Fruit fly (Drosophila melanogaster): ENCODE results near the gene nwk.

nwk gene

dm6 chr3L:9113582-9114282, 23.9 kb upstream of the nwk start:
- TF ChIP-seq Mnt (GFP tag; optimal IDR thresholded peaks at IDR 0.05), result peak; percentile 2
- no peak for TF ChIP-seq bab1 (GFP tag; optimal IDR thresholded peaks at IDR 0.05)
- no peak for TF ChIP-seq Clk (GFP tag; optimal IDR thresholded peaks at IDR 0.05)

dm6 chr3L:9114404-9114803, 23.3 kb upstream of the nwk start:
- TF ChIP-seq CG5204 (GFP tag; optimal IDR thresholded peaks at IDR 0.05), result no peak
- no peak for TF ChIP-seq Crg-1 (GFP tag; optimal IDR thresholded peaks at IDR 0.05)
- no peak for TF ChIP-seq CG7101 (tag; optimal IDR thresholded peaks at IDR 0.05)
- no peak for TF ChIP-seq CG7045 (GFP tag; optimal IDR thresholded peaks at IDR 0.05)
- TF ChIP-seq bab1 (GFP tag; optimal IDR thresholded peaks at IDR 0.05), result no peak
- TF ChIP-seq kay (GFP tag; ENCODE audit: borderline replicate concordance), result no peak

dm6 chr3L:9115654-9116053, 22.0 kb upstream of the nwk start:
- TF ChIP-seq cnc (optimal IDR thresholded peaks at IDR 0.05) (no peak), CG1620 (GFP tag; optimal IDR thresholded peaks at IDR 0.05) (no peak), toe (GFP tag; optimal IDR thresholded peaks at IDR 0.05) (no peak), cic (GFP tag; optimal IDR thresholded peaks at IDR 0.05) (no peak), CG12768 (GFP tag; optimal IDR thresholded peaks at IDR 0.05) (no peak), Mnt (GFP tag; optimal IDR thresholded peaks at IDR 0.05) (no peak), CG14711 (tag; optimal IDR thresholded peaks at IDR 0.05) (no peak), Crg-1 (GFP tag; optimal IDR thresholded peaks at IDR 0.05) (no peak), ovo (GFP tag; optimal IDR thresholded peaks at IDR 0.05) (no peak), CG33017 (tag; optimal IDR thresholded peaks at IDR 0.05) (no peak), CG7045 (GFP tag; optimal IDR thresholded peaks at IDR 0.05) (no peak), bab1 (GFP tag; optimal IDR thresholded peaks at IDR 0.05) (no peak), CG5204 (GFP tag; optimal IDR thresholded peaks at IDR 0.05) (no peak), tj (GFP tag; optimal IDR thresholded peaks at IDR 0.05) (no peak), Clk (GFP tag; optimal IDR thresholded peaks at IDR 0.05) (no peak), kay (GFP tag; ENCODE audit: borderline replicate concordance) (no peak)

- no peak for TF ChIP-seq ovo (GFP tag; optimal IDR thresholded peaks at IDR 0.05)
- no peak for TF ChIP-seq CG7045 (GFP tag; optimal IDR thresholded peaks at IDR 0.05)
- no peak for TF ChIP-seq pad (GFP tag; optimal IDR thresholded peaks at IDR 0.05)
- no peak for TF ChIP-seq Hr96 (GFP tag; optimal IDR thresholded peaks at IDR 0.05)
- peak; percentile 18 for TF ChIP-seq CG14711 (tag; optimal IDR thresholded peaks at IDR 0.05)
- no peak for TF ChIP-seq CG1620 (GFP tag; optimal IDR thresholded peaks at IDR 0.05)
- TF ChIP-seq CG5204 (GFP tag; optimal IDR thresholded peaks at IDR 0.05), result no peak
- TF ChIP-seq Mnt (GFP tag; optimal IDR thresholded peaks at IDR 0.05), result no peak
These were observed 18.1 kb upstream of the nwk start for dm6 chr3L:9119564-9119963.

dm6 chr3L:9121289-9121688, 16.4 kb upstream of the nwk start:
- no peak for TF ChIP-seq kay (GFP tag; ENCODE audit: borderline replicate concordance)
- no peak for TF ChIP-seq CG1620 (GFP tag; optimal IDR thresholded peaks at IDR 0.05)
- no peak for TF ChIP-seq Crg-1 (GFP tag; optimal IDR thresholded peaks at IDR 0.05)

dm6 chr3L:9124923-9125260, 12.8 kb upstream of the nwk start:
- TF ChIP-seq ovo (GFP tag; optimal IDR thresholded peaks at IDR 0.05), result no peak

dm6 chr3L:9125261-9126020, 12.2 kb upstream of the nwk start:
- TF ChIP-seq Clk (GFP tag; optimal IDR thresholded peaks at IDR 0.05), result no peak
- no peak for TF ChIP-seq CG11617 (GFP tag; optimal IDR thresholded peaks at IDR 0.05)
- TF ChIP-seq CG7101 (tag; optimal IDR thresholded peaks at IDR 0.05), result no peak
- TF ChIP-seq Crg-1 (GFP tag; optimal IDR thresholded peaks at IDR 0.05), result no peak
- TF ChIP-seq cic (GFP tag; optimal IDR thresholded peaks at IDR 0.05), result peak; percentile 24
- TF ChIP-seq CG1620 (GFP tag; optimal IDR thresholded peaks at IDR 0.05), result no peak
- TF ChIP-seq CG12768 (GFP tag; optimal IDR thresholded peaks at IDR 0.05), result peak; percentile 42
- TF ChIP-seq CG33017 (tag; optimal IDR thresholded peaks at IDR 0.05), result peak; percentile 25
- no peak for TF ChIP-seq Hr96 (GFP tag; optimal IDR thresholded peaks at IDR 0.05)
- TF ChIP-seq Mnt (GFP tag; optimal IDR thresholded peaks at IDR 0.05), result peak; percentile 74
- no peak for TF ChIP-seq CG7045 (GFP tag; optimal IDR thresholded peaks at IDR 0.05)
- no peak for TF ChIP-seq ovo (GFP tag; optimal IDR thresholded peaks at IDR 0.05)
- no peak for TF ChIP-seq toe (GFP tag; optimal IDR thresholded peaks at IDR 0.05)
- TF ChIP-seq kay (GFP tag; ENCODE audit: borderline replicate concordance), result peak; percentile 32
- TF ChIP-seq bab1 (GFP tag; optimal IDR thresholded peaks at IDR 0.05), result no peak
- no peak for TF ChIP-seq CG5204 (GFP tag; optimal IDR thresholded peaks at IDR 0.05)
- peak; percentile 53 for TF ChIP-seq CG14711 (tag; optimal IDR thresholded peaks at IDR 0.05)
- no peak for TF ChIP-seq pad (GFP tag; optimal IDR thresholded peaks at IDR 0.05)
- TF ChIP-seq tj (GFP tag; optimal IDR thresholded peaks at IDR 0.05), result peak; percentile 27
- TF ChIP-seq cnc (optimal IDR thresholded peaks at IDR 0.05), result no peak

All from whole organism, adult.